Worm (Caenorhabditis elegans) whole organism, L2 larva: ENCODE measurements around the gene eif-2D.

Experiments used
- blmp-1 ChIP-seq: sonication (generic microtip); optimal IDR thresholded peaks from 2 replicates; lab custom pipeline; 2017; ENCODE audit warnings: missing genetic modification characterization, mild to moderate bottlenecking, missing compliant biosample characterization, antibody characterized with exemption, moderate library complexity; ENCODE audit not compliant: insufficient read depth
- egl-27 ChIP-seq: sonication (generic microtip); optimal IDR thresholded peaks from 3 replicates; lab custom pipeline; 2017; ENCODE audit warnings: missing biosample characterization, missing genetic modification reagents, missing genetic modification characterization
- elt-1 ChIP-seq: fragments of 150-350 bp; optimal IDR thresholded peaks from 2 replicates; lab custom pipeline; 2014; ENCODE audit warnings: missing biosample characterization, missing genetic modification characterization
- fos-1 ChIP-seq: fragments of 150-350 bp; optimal IDR thresholded peaks from 2 replicates; lab custom pipeline; 2014; ENCODE audit warnings: missing biosample characterization, missing genetic modification characterization
- nhr-10 ChIP-seq: sonication (generic microtip); optimal IDR thresholded peaks from 2 replicates; lab custom pipeline; 2017; ENCODE audit warnings: missing biosample characterization, missing genetic modification characterization
- snpc-4 ChIP-seq: fragments of 150-350 bp; optimal IDR thresholded peaks from 2 replicates; lab custom pipeline; 2014; ENCODE audit warnings: missing biosample characterization, missing genetic modification characterization

DNA sequence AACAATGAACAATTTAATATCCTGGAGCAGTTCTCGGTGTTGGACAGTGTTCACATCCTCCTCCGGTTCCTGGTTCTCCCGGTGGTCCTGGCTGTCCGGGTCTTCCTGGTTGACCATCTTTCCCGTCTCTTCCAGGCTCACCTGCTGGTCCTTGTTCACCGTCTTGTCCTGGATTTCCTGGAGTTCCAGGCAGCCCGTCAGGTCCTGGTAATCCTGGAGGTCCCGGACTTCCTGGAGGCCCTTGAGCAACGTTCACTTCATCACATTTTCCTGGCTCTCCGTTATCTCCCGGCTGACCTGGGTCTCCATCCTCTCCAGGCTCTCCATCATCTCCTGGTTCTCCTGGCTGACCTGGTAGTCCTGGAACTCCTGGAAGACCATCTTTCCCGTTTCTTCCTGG, 40.1 kb upstream of the eif-2D start:
- no peak for TF ChIP-seq blmp-1 (tag; lab: Kevin White, UChicago)
- TF ChIP-seq snpc-4 = no peak
- no peak for TF ChIP-seq egl-27 (tag; lab: Kevin White, UChicago)
- no peak for TF ChIP-seq fos-1 (tag; lab: Kevin White, UChicago)
- no peak for TF ChIP-seq elt-1 (tag; lab: Kevin White, UChicago)
- TF ChIP-seq nhr-10 (tag; lab: Kevin White, UChicago) = no peak
